Fruit fly (Drosophila melanogaster) whole organism, wandering third instar larva: ENCODE measurements around the gene CG2898.

Experiments used
- Abd-B ChIP-seq: fragments of >200 bp; optimal IDR thresholded peaks from 2 replicates; lab custom pipeline; 2017; ENCODE audit warnings: missing biosample characterization, missing genetic modification characterization
- CG32264 ChIP-seq: fragments of 200-800 bp; sonication (Bioruptor generic); optimal IDR thresholded peaks from 2 replicates; lab custom pipeline; 2016; ENCODE audit warnings: missing biosample characterization, missing genetic modification characterization
- CrebA ChIP-seq: fragments of 200-800 bp; sonication (Bioruptor generic); optimal IDR thresholded peaks from 2 replicates; lab custom pipeline; 2016; ENCODE audit warnings: missing biosample characterization, mild to moderate bottlenecking, missing genetic modification characterization, borderline replicate concordance
- Dif ChIP-seq: fragments of 200-275, 200-300 bp; sonication (Bioruptor generic); optimal IDR thresholded peaks from 2 replicates; lab custom pipeline; 2018; ENCODE audit warnings: missing biosample characterization, missing genetic modification characterization; ENCODE audit not compliant: partially characterized antibody
- GATAd ChIP-seq: sonication (Bioruptor generic); optimal IDR thresholded peaks from 2 replicates; lab custom pipeline; 2016; ENCODE audit warnings: missing biosample characterization, missing genetic modification characterization
- Hnf4 ChIP-seq: fragments of 200-800 bp; sonication (Bioruptor generic); optimal IDR thresholded peaks from 2 replicates; lab custom pipeline; 2016; ENCODE audit warnings: missing biosample characterization, mild to moderate bottlenecking, missing genetic modification characterization
- Hr78 ChIP-seq: fragments of >200 bp; optimal IDR thresholded peaks from 2 replicates; lab custom pipeline; 2017; ENCODE audit warnings: missing biosample characterization, missing genetic modification characterization
- Hr83 ChIP-seq: fragments of 200-300 bp; sonication (Bioruptor generic); optimal IDR thresholded peaks from 2 replicates; lab custom pipeline; 2016; ENCODE audit warnings: missing biosample characterization, mild to moderate bottlenecking, missing genetic modification characterization, moderate library complexity; ENCODE audit not compliant: poor library complexity, severe bottlenecking
- Mio ChIP-seq: sonication (Bioruptor generic); optimal IDR thresholded peaks from 2 replicates; lab custom pipeline; 2016; ENCODE audit warnings: missing biosample characterization, missing genetic modification characterization
- Myc ChIP-seq: fragments of >200 bp; optimal IDR thresholded peaks from 2 replicates; lab custom pipeline; 2017
- N ChIP-seq: fragments of >200 bp; optimal IDR thresholded peaks from 2 replicates; lab custom pipeline; 2018; ENCODE audit warnings: missing biosample characterization, missing external identifiers, missing genetic modification characterization
- OdsH ChIP-seq: fragments of 200-800 bp; sonication (Bioruptor generic); optimal IDR thresholded peaks from 2 replicates; lab custom pipeline; 2016; ENCODE audit warnings: missing biosample characterization, mild to moderate bottlenecking, missing genetic modification characterization
- Sp1 ChIP-seq: fragments of 200-800 bp; sonication (Bioruptor generic); optimal IDR thresholded peaks from 3 replicates; lab custom pipeline; 2019; ENCODE audit warnings: missing biosample characterization, mild to moderate bottlenecking, missing genetic modification characterization, moderate library complexity
- Vsx2 ChIP-seq: fragments of 200-300, 225-300 bp; sonication (Bioruptor generic); optimal IDR thresholded peaks from 2 replicates; lab custom pipeline; 2018; ENCODE audit warnings: missing biosample characterization, missing genetic modification characterization; ENCODE audit not compliant: partially characterized antibody
- br ChIP-seq: fragments of 200-800 bp; sonication (Bioruptor generic); optimal IDR thresholded peaks from 2 replicates; lab custom pipeline; 2016; ENCODE audit warnings: missing biosample characterization, missing genetic modification characterization
- brk ChIP-seq: fragments of 200-800 bp; sonication (Bioruptor generic); optimal IDR thresholded peaks from 2 replicates; lab custom pipeline; 2016; ENCODE audit warnings: missing biosample characterization, mild to moderate bottlenecking, missing genetic modification characterization
- dl ChIP-seq, 2 experiments: fragments of 175-275, 200-275 bp in 1 of 2; fragments of 200-275 bp in 1 of 2; sonication (Bioruptor generic); optimal IDR thresholded peaks; lab custom pipeline; 2018; ENCODE audit warnings: mild to moderate bottlenecking in 2 of 2, missing biosample characterization in 2 of 2, missing genetic modification characterization in 2 of 2, moderate library complexity in 2 of 2; ENCODE audit not compliant: partially characterized antibody in 2 of 2, insufficient read depth in 1 of 2
- dmrt93B ChIP-seq: fragments of 200-800 bp; sonication (Bioruptor generic); optimal IDR thresholded peaks from 2 replicates; lab custom pipeline; 2018; ENCODE audit warnings: missing biosample characterization, mild to moderate bottlenecking, missing genetic modification characterization
- ey ChIP-seq: fragments of 200-800 bp; sonication (Bioruptor generic); optimal IDR thresholded peaks from 2 replicates; lab custom pipeline; 2016; ENCODE audit warnings: missing biosample characterization, missing genetic modification characterization
- foxo ChIP-seq, 2 experiments: fragments of 200-800 bp; sonication (Bioruptor generic); optimal IDR thresholded peaks; 2 replicates in 1 of 2; 3 replicates in 1 of 2; lab custom pipeline; 2016 to 2017; ENCODE audit warnings: missing biosample characterization in 2 of 2, missing genetic modification characterization in 2 of 2
- h ChIP-seq: fragments of 200-800 bp; sonication (Bioruptor generic); optimal IDR thresholded peaks from 3 replicates; lab custom pipeline; 2016; ENCODE audit warnings: missing biosample characterization, mild to moderate bottlenecking, missing genetic modification characterization
- jim ChIP-seq: fragments of 175-275, 200-325 bp; sonication (Bioruptor generic); optimal IDR thresholded peaks from 2 replicates; lab custom pipeline; 2016; ENCODE audit warnings: missing biosample characterization, mild to moderate bottlenecking, missing genetic modification characterization
- lola ChIP-seq: fragments of >200 bp; optimal IDR thresholded peaks from 2 replicates; lab custom pipeline; 2017; ENCODE audit warnings: missing biosample characterization, missing genetic modification characterization
- pan ChIP-seq: fragments of >200 bp; optimal IDR thresholded peaks from 2 replicates; lab custom pipeline; 2017
- psq ChIP-seq: fragments of 200-800 bp; sonication (Bioruptor generic); optimal IDR thresholded peaks from 3 replicates; lab custom pipeline; 2017; ENCODE audit warnings: missing biosample characterization, mild to moderate bottlenecking, missing genetic modification characterization, moderate library complexity
- rgr ChIP-seq: fragments of 200-800 bp; sonication (Bioruptor generic); optimal IDR thresholded peaks from 3 replicates; lab custom pipeline; 2016; ENCODE audit warnings: missing biosample characterization, mild to moderate bottlenecking, missing genetic modification characterization
- sage ChIP-seq: fragments of 200-800 bp; sonication (Bioruptor generic); optimal IDR thresholded peaks from 2 replicates; lab custom pipeline; 2016; ENCODE audit warnings: missing biosample characterization, mild to moderate bottlenecking, missing genetic modification characterization
- sv ChIP-seq: fragments of 200-800 bp; sonication (Bioruptor generic); optimal IDR thresholded peaks from 3 replicates; lab custom pipeline; 2016; ENCODE audit warnings: missing biosample characterization, missing genetic modification characterization
- usp ChIP-seq: fragments of >200 bp; optimal IDR thresholded peaks from 2 replicates; lab custom pipeline; 2017; ENCODE audit warnings: missing biosample characterization, missing genetic modification characterization
- woc ChIP-seq: sonication (Bioruptor generic); optimal IDR thresholded peaks from 2 replicates; lab custom pipeline; 2016; ENCODE audit warnings: missing biosample characterization, mild to moderate bottlenecking, missing genetic modification characterization

The CG2898 gene

DNA sequence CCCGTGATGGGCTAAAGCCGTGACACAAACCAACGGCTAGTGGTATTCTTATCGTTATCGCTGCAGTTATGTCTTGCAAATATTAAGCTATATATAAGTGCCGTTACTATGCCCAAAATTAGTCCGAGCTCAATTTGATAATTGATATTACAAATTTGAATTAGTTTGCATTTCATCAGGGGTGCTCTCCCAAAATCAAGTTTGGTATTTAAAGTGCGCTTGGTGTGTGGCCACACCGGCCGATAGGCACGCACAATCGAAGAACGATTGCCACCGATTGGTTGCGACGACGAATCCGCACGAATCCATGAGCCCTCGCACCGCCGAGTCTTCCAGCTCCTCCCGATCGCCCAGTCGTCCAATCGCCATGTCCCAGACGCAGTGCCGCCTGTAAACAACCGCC is 7.4 kb upstream of the CG2898 start, which contains the start of gene CG17841:
Gene CG17841, plus strand, starts transcription at position 252 of the 403 bp plus-strand sequence.
- TF ChIP-seq sage (GFP tag; lab: Kevin White, UChicago) = no peak
- TF ChIP-seq dl (GFP tag; optimal IDR thresholded peaks at IDR 0.05; lab: Kevin White, UChicago; ENCODE audit: insufficient read depth in 1 of 2, partially characterized antibody in 2 of 2) = no peak
- no peak for TF ChIP-seq br (GFP tag; lab: Kevin White, UChicago)
- no peak for TF ChIP-seq pan (lab: Kevin White, UChicago)
- no peak for TF ChIP-seq sv (GFP tag; lab: Kevin White, UChicago)
- no peak for TF ChIP-seq Hr78 (GFP tag; lab: Kevin White, UChicago)
- no peak for TF ChIP-seq Vsx2 (GFP tag; lab: Kevin White, UChicago)
- no peak for TF ChIP-seq Hnf4 (GFP tag; lab: Kevin White, UChicago)
- TF ChIP-seq rgr (GFP tag; lab: Kevin White, UChicago) = no peak
- TF ChIP-seq Hr83 = no peak
- TF ChIP-seq GATAd (GFP tag; lab: Kevin White, UChicago) = no peak
- TF ChIP-seq lola (GFP tag; lab: Kevin White, UChicago) = no peak
- no peak for TF ChIP-seq Dif
- TF ChIP-seq psq (GFP tag; lab: Kevin White, UChicago) = no peak
- TF ChIP-seq usp = no peak
- TF ChIP-seq CrebA (GFP tag; lab: Kevin White, UChicago) = no peak
- TF ChIP-seq jim = no peak
- TF ChIP-seq Abd-B (GFP tag; lab: Kevin White, UChicago) = no peak
- no peak for TF ChIP-seq brk (GFP tag; lab: Kevin White, UChicago)
- TF ChIP-seq, all 38 proteins: peak for 0

dm6 chrX:10369315-10369714 is 5.9 kb upstream of the CG2898 start:
- TF ChIP-seq dl (GFP tag; optimal IDR thresholded peaks at IDR 0.05; lab: Kevin White, UChicago; ENCODE audit: insufficient read depth in 1 of 2, partially characterized antibody in 2 of 2) = no peak
- TF ChIP-seq CrebA (GFP tag; lab: Kevin White, UChicago) = no peak
- TF ChIP-seq usp = no peak
- no peak for TF ChIP-seq rgr (GFP tag; lab: Kevin White, UChicago)

DNA sequence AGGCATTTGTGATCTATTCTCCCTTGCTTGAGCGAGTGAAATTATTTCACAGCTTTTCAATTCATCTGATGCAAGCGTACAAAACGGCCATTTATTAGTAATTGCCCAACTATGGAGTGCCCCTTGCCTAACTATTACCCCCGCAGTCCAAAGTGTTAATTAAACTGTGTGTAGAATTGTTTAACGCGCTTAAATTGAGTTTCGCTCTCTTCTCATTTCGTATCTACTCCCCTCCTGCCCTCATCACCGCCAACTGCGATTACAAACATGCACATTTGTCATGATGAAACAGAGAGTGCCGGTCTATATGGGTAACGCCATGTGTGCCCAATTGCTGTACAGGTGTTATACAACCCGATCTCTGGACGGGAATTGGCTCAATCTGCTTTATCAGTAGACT is 5.4 kb upstream of the CG2898 start:
- TF ChIP-seq OdsH (no peak), usp (no peak), Sp1 (no peak)

DNA sequence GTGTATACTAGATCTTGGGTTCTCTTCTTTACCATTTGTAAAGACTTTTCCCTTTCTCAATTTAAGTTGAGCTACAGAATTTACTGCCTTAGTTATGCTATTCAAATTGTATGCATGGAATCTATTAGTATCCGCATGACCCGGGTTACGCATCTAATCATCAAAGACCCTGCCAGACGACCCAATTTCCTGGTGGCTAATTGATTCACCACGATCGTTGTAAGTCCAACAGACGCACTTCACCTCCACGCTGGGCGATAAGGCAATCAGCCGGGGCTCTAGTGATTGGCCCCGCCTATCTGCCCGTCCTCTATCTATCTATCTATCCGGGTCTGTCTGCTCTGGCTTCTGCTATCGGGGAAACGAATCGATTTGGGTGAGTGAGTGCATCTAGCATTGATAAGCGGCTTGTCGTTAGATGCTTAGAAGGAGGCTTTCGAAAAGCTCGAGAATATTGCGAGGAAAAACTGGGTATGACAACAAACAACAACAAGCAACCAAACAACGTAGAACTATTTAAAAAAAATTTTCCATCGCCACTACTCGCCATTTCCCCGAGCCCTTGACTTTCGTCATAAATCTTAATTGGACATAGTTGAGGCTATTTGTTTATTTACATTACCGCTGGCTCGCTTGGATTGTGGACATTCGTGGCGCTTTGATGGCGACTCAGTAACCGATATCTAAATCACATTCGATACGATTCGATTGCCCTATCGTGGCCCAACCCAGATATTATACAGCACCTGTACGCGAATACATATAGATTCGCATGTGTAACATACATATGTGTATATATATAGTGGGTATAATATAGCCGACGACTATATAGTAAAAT is 4.8 kb upstream of the CG2898 start:
- no peak for TF ChIP-seq Hr83
- TF ChIP-seq Sp1 = no peak
- no peak for TF ChIP-seq br (GFP tag; lab: Kevin White, UChicago)
- TF ChIP-seq psq (GFP tag; lab: Kevin White, UChicago) = no peak

DNA sequence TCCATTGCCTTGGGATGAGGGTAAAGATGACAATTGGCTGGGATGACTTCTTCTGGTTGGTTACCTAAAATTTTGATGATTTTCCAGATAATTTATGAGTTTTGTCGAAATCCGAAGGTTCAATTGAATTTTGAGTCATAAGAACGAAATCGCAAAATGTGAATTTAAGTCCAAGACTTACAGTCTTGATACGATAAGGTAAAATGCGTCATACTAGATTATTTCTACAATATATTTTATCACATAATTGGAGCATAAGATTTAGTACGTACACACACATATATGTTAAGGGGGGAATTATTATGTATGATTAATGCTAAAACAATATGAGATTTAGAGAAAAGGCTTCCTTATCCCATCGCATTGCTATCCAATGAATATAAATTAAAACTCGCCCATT is 6.1 kb downstream of the CG2898 start, which contains the start of gene CG32681:
Gene CG32681, minus strand, starts transcription at position 101 of the 400 bp plus-strand sequence.
- no peak for TF ChIP-seq Dif
- TF ChIP-seq woc = no peak
- TF ChIP-seq OdsH = no peak
- TF ChIP-seq pan (lab: Kevin White, UChicago) = no peak
- TF ChIP-seq Mio (GFP tag; lab: Kevin White, UChicago) = no peak
- TF ChIP-seq foxo (GFP tag; optimal IDR thresholded peaks at IDR 0.05; lab: Kevin White, UChicago) = no peak
- no peak for TF ChIP-seq Abd-B (GFP tag; lab: Kevin White, UChicago)
- TF ChIP-seq N (GFP tag; lab: Kevin White, UChicago) = no peak
- TF ChIP-seq ey (GFP tag; lab: Kevin White, UChicago) = no peak
- no peak for TF ChIP-seq brk (GFP tag; lab: Kevin White, UChicago)
- no peak for TF ChIP-seq dmrt93B (GFP tag; lab: Kevin White, UChicago)
- TF ChIP-seq rgr (GFP tag; lab: Kevin White, UChicago) = no peak
- TF ChIP-seq Hnf4 (GFP tag; lab: Kevin White, UChicago) = no peak

DNA sequence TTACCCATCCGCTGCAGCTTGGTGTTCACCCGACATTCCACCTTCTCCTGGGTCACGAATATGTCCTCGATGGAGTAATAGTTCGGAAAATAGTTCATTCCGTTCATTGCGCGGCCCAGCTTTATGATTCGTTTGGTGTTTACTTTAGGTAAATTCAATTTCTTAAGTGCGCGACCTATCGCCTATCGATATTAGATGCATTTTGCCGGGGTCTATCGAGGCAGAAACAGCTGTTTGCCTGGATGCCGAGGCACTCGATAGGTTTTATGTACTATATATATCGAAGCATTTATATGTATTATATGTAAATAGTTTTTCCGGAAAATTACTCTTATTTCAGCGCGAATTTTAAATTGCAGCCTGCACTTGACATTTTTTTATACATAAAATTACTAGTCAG is 9.8 kb downstream of the CG2898 start:
- TF ChIP-seq CrebA (GFP tag; lab: Kevin White, UChicago) (no peak), sage (GFP tag; lab: Kevin White, UChicago) (no peak), N (GFP tag; lab: Kevin White, UChicago) (no peak), brk (GFP tag; lab: Kevin White, UChicago) (no peak), GATAd (GFP tag; lab: Kevin White, UChicago) (no peak), Myc (no peak), Hr83 (no peak), lola (GFP tag; lab: Kevin White, UChicago) (no peak), dl (GFP tag; optimal IDR thresholded peaks at IDR 0.05; lab: Kevin White, UChicago; ENCODE audit: insufficient read depth in 1 of 2, partially characterized antibody in 2 of 2) (no peak), Dif (no peak), CG32264 (no peak), Abd-B (GFP tag; lab: Kevin White, UChicago) (no peak), rgr (GFP tag; lab: Kevin White, UChicago) (no peak), sv (GFP tag; lab: Kevin White, UChicago) (no peak), h (GFP tag; lab: Kevin White, UChicago) (no peak), OdsH (no peak)
- TF ChIP-seq, all 38 proteins: peak for 0
